Fruit fly (Drosophila melanogaster) whole organism, wandering third instar larva: ENCODE data around the gene CG9328.

Experiments
- Abd-B ChIP-seq: fragments of >200 bp; optimal IDR thresholded peaks from 2 replicates; lab custom pipeline; 2017; ENCODE audit warnings: missing biosample characterization, missing genetic modification characterization
- CG32264 ChIP-seq: fragments of 200-800 bp; sonication (Bioruptor generic); optimal IDR thresholded peaks from 2 replicates; lab custom pipeline; 2016; ENCODE audit warnings: missing biosample characterization, missing genetic modification characterization
- CG9705 ChIP-seq: fragments of 200-800 bp; sonication (Bioruptor generic); optimal IDR thresholded peaks from 2 replicates; lab custom pipeline; 2018; ENCODE audit warnings: missing biosample characterization, mild to moderate bottlenecking, missing genetic modification characterization
- CrebA ChIP-seq: fragments of 200-800 bp; sonication (Bioruptor generic); optimal IDR thresholded peaks from 2 replicates; lab custom pipeline; 2016; ENCODE audit warnings: missing biosample characterization, mild to moderate bottlenecking, missing genetic modification characterization, borderline replicate concordance
- Dfd ChIP-seq: fragments of >200 bp; optimal IDR thresholded peaks from 2 replicates; lab custom pipeline; 2017; ENCODE audit warnings: missing biosample characterization, missing genetic modification characterization
- Dif ChIP-seq: fragments of 200-275, 200-300 bp; sonication (Bioruptor generic); optimal IDR thresholded peaks from 2 replicates; lab custom pipeline; 2018; ENCODE audit warnings: missing biosample characterization, missing genetic modification characterization; ENCODE audit not compliant: partially characterized antibody
- GATAd ChIP-seq: sonication (Bioruptor generic); optimal IDR thresholded peaks from 2 replicates; lab custom pipeline; 2016; ENCODE audit warnings: missing biosample characterization, missing genetic modification characterization
- HLH106 ChIP-seq: fragments of 200-800 bp; optimal IDR thresholded peaks from 3 replicates; lab custom pipeline; 2019; ENCODE audit warnings: missing biosample characterization, mild to moderate bottlenecking, missing genetic modification characterization, moderate library complexity
- Hnf4 ChIP-seq: fragments of 200-800 bp; sonication (Bioruptor generic); optimal IDR thresholded peaks from 2 replicates; lab custom pipeline; 2016; ENCODE audit warnings: missing biosample characterization, mild to moderate bottlenecking, missing genetic modification characterization
- Hr78 ChIP-seq: fragments of >200 bp; optimal IDR thresholded peaks from 2 replicates; lab custom pipeline; 2017; ENCODE audit warnings: missing biosample characterization, missing genetic modification characterization
- Hr83 ChIP-seq: fragments of 200-300 bp; sonication (Bioruptor generic); optimal IDR thresholded peaks from 2 replicates; lab custom pipeline; 2016; ENCODE audit warnings: missing biosample characterization, mild to moderate bottlenecking, missing genetic modification characterization, moderate library complexity; ENCODE audit not compliant: poor library complexity, severe bottlenecking
- Jra ChIP-seq: sonication (Bioruptor generic); optimal IDR thresholded peaks from 2 replicates; lab custom pipeline; 2016; ENCODE audit warnings: missing biosample characterization, missing genetic modification characterization
- Mio ChIP-seq: sonication (Bioruptor generic); optimal IDR thresholded peaks from 2 replicates; lab custom pipeline; 2016; ENCODE audit warnings: missing biosample characterization, missing genetic modification characterization
- Myc ChIP-seq: fragments of >200 bp; optimal IDR thresholded peaks from 2 replicates; lab custom pipeline; 2017
- N ChIP-seq: fragments of >200 bp; optimal IDR thresholded peaks from 2 replicates; lab custom pipeline; 2018; ENCODE audit warnings: missing biosample characterization, missing external identifiers, missing genetic modification characterization
- OdsH ChIP-seq: fragments of 200-800 bp; sonication (Bioruptor generic); optimal IDR thresholded peaks from 2 replicates; lab custom pipeline; 2016; ENCODE audit warnings: missing biosample characterization, mild to moderate bottlenecking, missing genetic modification characterization
- Rel ChIP-seq, 2 experiments: fragments of 200-800 bp; sonication (Bioruptor generic) in 1 of 2; optimal IDR thresholded peaks; 2 replicates in 1 of 2; 3 replicates in 1 of 2; lab custom pipeline; 2016 to 2019; ENCODE audit warnings: mild to moderate bottlenecking in 2 of 2, missing biosample characterization in 2 of 2, missing genetic modification characterization in 2 of 2, moderate library complexity in 1 of 2
- Sp1 ChIP-seq: fragments of 200-800 bp; sonication (Bioruptor generic); optimal IDR thresholded peaks from 3 replicates; lab custom pipeline; 2019; ENCODE audit warnings: missing biosample characterization, mild to moderate bottlenecking, missing genetic modification characterization, moderate library complexity
- Vsx2 ChIP-seq: fragments of 200-300, 225-300 bp; sonication (Bioruptor generic); optimal IDR thresholded peaks from 2 replicates; lab custom pipeline; 2018; ENCODE audit warnings: missing biosample characterization, missing genetic modification characterization; ENCODE audit not compliant: partially characterized antibody
- br ChIP-seq: fragments of 200-800 bp; sonication (Bioruptor generic); optimal IDR thresholded peaks from 2 replicates; lab custom pipeline; 2016; ENCODE audit warnings: missing biosample characterization, missing genetic modification characterization
- brk ChIP-seq: fragments of 200-800 bp; sonication (Bioruptor generic); optimal IDR thresholded peaks from 2 replicates; lab custom pipeline; 2016; ENCODE audit warnings: missing biosample characterization, mild to moderate bottlenecking, missing genetic modification characterization
- dl ChIP-seq, 2 experiments: fragments of 175-275, 200-275 bp in 1 of 2; fragments of 200-275 bp in 1 of 2; sonication (Bioruptor generic); optimal IDR thresholded peaks; lab custom pipeline; 2018; ENCODE audit warnings: mild to moderate bottlenecking in 2 of 2, missing biosample characterization in 2 of 2, missing genetic modification characterization in 2 of 2, moderate library complexity in 2 of 2; ENCODE audit not compliant: partially characterized antibody in 2 of 2, insufficient read depth in 1 of 2
- dmrt93B ChIP-seq: fragments of 200-800 bp; sonication (Bioruptor generic); optimal IDR thresholded peaks from 2 replicates; lab custom pipeline; 2018; ENCODE audit warnings: missing biosample characterization, mild to moderate bottlenecking, missing genetic modification characterization
- dsf ChIP-seq: sonication (Bioruptor generic); optimal IDR thresholded peaks from 2 replicates; lab custom pipeline; 2016; ENCODE audit warnings: missing biosample characterization, missing genetic modification characterization, borderline replicate concordance
- ey ChIP-seq: fragments of 200-800 bp; sonication (Bioruptor generic); optimal IDR thresholded peaks from 2 replicates; lab custom pipeline; 2016; ENCODE audit warnings: missing biosample characterization, missing genetic modification characterization
- foxo ChIP-seq, 2 experiments: fragments of 200-800 bp; sonication (Bioruptor generic); optimal IDR thresholded peaks; 2 replicates in 1 of 2; 3 replicates in 1 of 2; lab custom pipeline; 2016 to 2017; ENCODE audit warnings: missing biosample characterization in 2 of 2, missing genetic modification characterization in 2 of 2
- fru ChIP-seq: fragments of 200-800 bp; sonication (Bioruptor generic); optimal IDR thresholded peaks from 3 replicates; lab custom pipeline; 2016; ENCODE audit warnings: missing biosample characterization, mild to moderate bottlenecking, missing genetic modification characterization
- h ChIP-seq: fragments of 200-800 bp; sonication (Bioruptor generic); optimal IDR thresholded peaks from 3 replicates; lab custom pipeline; 2016; ENCODE audit warnings: missing biosample characterization, mild to moderate bottlenecking, missing genetic modification characterization
- jim ChIP-seq: fragments of 175-275, 200-325 bp; sonication (Bioruptor generic); optimal IDR thresholded peaks from 2 replicates; lab custom pipeline; 2016; ENCODE audit warnings: missing biosample characterization, mild to moderate bottlenecking, missing genetic modification characterization
- lola ChIP-seq: fragments of >200 bp; optimal IDR thresholded peaks from 2 replicates; lab custom pipeline; 2017; ENCODE audit warnings: missing biosample characterization, missing genetic modification characterization
- pan ChIP-seq: fragments of >200 bp; optimal IDR thresholded peaks from 2 replicates; lab custom pipeline; 2017
- psq ChIP-seq: fragments of 200-800 bp; sonication (Bioruptor generic); optimal IDR thresholded peaks from 3 replicates; lab custom pipeline; 2017; ENCODE audit warnings: missing biosample characterization, mild to moderate bottlenecking, missing genetic modification characterization, moderate library complexity
- rgr ChIP-seq: fragments of 200-800 bp; sonication (Bioruptor generic); optimal IDR thresholded peaks from 3 replicates; lab custom pipeline; 2016; ENCODE audit warnings: missing biosample characterization, mild to moderate bottlenecking, missing genetic modification characterization
- sage ChIP-seq: fragments of 200-800 bp; sonication (Bioruptor generic); optimal IDR thresholded peaks from 2 replicates; lab custom pipeline; 2016; ENCODE audit warnings: missing biosample characterization, mild to moderate bottlenecking, missing genetic modification characterization
- sv ChIP-seq: fragments of 200-800 bp; sonication (Bioruptor generic); optimal IDR thresholded peaks from 3 replicates; lab custom pipeline; 2016; ENCODE audit warnings: missing biosample characterization, missing genetic modification characterization
- tai ChIP-seq: sonication (Bioruptor generic); optimal IDR thresholded peaks from 2 replicates; lab custom pipeline; 2016; ENCODE audit warnings: missing biosample characterization, missing genetic modification characterization
- usp ChIP-seq: fragments of >200 bp; optimal IDR thresholded peaks from 2 replicates; lab custom pipeline; 2017; ENCODE audit warnings: missing biosample characterization, missing genetic modification characterization
- woc ChIP-seq: sonication (Bioruptor generic); optimal IDR thresholded peaks from 2 replicates; lab custom pipeline; 2016; ENCODE audit warnings: missing biosample characterization, mild to moderate bottlenecking, missing genetic modification characterization

CG9328 gene

dm6 chr2L:20758847-20759465, 38.6 kb upstream of the CG9328 start:
- TF ChIP-seq pan (lab: Kevin White, UChicago) (no peak), Rel (GFP tag; optimal IDR thresholded peaks at IDR 0.05; lab: Kevin White, UChicago) (no peak), Rel (tag; optimal IDR thresholded peaks at IDR 0.05; lab: Kevin White, UChicago) (peak; percentile 4), rgr (peak; percentile 75), CG32264 (GFP tag; lab: Kevin White, UChicago) (peak; percentile 38), Jra (no peak), Dif (GFP tag; lab: Kevin White, UChicago) (no peak), jim (GFP tag; lab: Kevin White, UChicago) (no peak), GATAd (GFP tag; lab: Kevin White, UChicago) (no peak), dsf (GFP tag; lab: Kevin White, UChicago) (no peak), dmrt93B (peak; percentile 29), woc (GFP tag; lab: Kevin White, UChicago) (peak; percentile 34), sage (GFP tag; lab: Kevin White, UChicago) (no peak), HLH106 (tag; lab: Kevin White, UChicago) (peak; percentile 81), ey (peak; percentile 71), psq (GFP tag; lab: Kevin White, UChicago) (peak; percentile 54), Dfd (no peak), Abd-B (GFP tag; lab: Kevin White, UChicago) (no peak), OdsH (GFP tag; lab: Kevin White, UChicago) (peak; percentile 75), Mio (no peak), Hr83 (GFP tag; lab: Kevin White, UChicago) (no peak), br (GFP tag; lab: Kevin White, UChicago) (peak; percentile 56), dl (GFP tag; optimal IDR thresholded peaks at IDR 0.05; lab: Kevin White, UChicago; ENCODE audit: insufficient read depth in 1 of 2, partially characterized antibody in 2 of 2) (no peak), tai (GFP tag; lab: Kevin White, UChicago) (no peak), Hnf4 (GFP tag; lab: Kevin White, UChicago) (peak; percentile 63), N (GFP tag; lab: Kevin White, UChicago) (no peak), lola (GFP tag; lab: Kevin White, UChicago) (no peak), h (peak; percentile 79), brk (no peak), sv (GFP tag; lab: Kevin White, UChicago) (peak; percentile 60), CrebA (GFP tag; lab: Kevin White, UChicago) (no peak), CG9705 (GFP tag; lab: Kevin White, UChicago) (peak; percentile 50), Hr78 (GFP tag; lab: Kevin White, UChicago) (peak; percentile 27), Myc (lab: Kevin White, UChicago) (no peak), Vsx2 (no peak), Sp1 (GFP tag; lab: Kevin White, UChicago) (peak; percentile 77), foxo (GFP tag; optimal IDR thresholded peaks at IDR 0.05; lab: Kevin White, UChicago) (peak; percentile 20 to 76), fru (GFP tag; lab: Kevin White, UChicago) (peak; percentile 81)

- TF ChIP-seq CG9705 (GFP tag; lab: Kevin White, UChicago), result no peak
- TF ChIP-seq Vsx2, result no peak
- TF ChIP-seq Hr78 (GFP tag; lab: Kevin White, UChicago), result no peak
- no peak for TF ChIP-seq Jra
- TF ChIP-seq N (GFP tag; lab: Kevin White, UChicago), result no peak
- peak; percentile 25 for TF ChIP-seq psq (GFP tag; lab: Kevin White, UChicago)
- TF ChIP-seq ey, result peak; percentile 62
- TF ChIP-seq Dif (GFP tag; lab: Kevin White, UChicago), result no peak
- TF ChIP-seq OdsH (GFP tag; lab: Kevin White, UChicago), result peak; percentile 57
- no peak for TF ChIP-seq CrebA (GFP tag; lab: Kevin White, UChicago)
- no peak for TF ChIP-seq lola (GFP tag; lab: Kevin White, UChicago)
- TF ChIP-seq CG32264 (GFP tag; lab: Kevin White, UChicago), result peak; percentile 15
- TF ChIP-seq foxo (GFP tag; optimal IDR thresholded peaks at IDR 0.05; lab: Kevin White, UChicago), result peak in 1 of 2 experiments; percentile 77
- no peak for TF ChIP-seq dsf (GFP tag; lab: Kevin White, UChicago)
- TF ChIP-seq brk, result no peak
- TF ChIP-seq usp (GFP tag; lab: Kevin White, UChicago), result no peak
- no peak for TF ChIP-seq GATAd (GFP tag; lab: Kevin White, UChicago)
- no peak for TF ChIP-seq Myc (lab: Kevin White, UChicago)
- no peak for TF ChIP-seq tai (GFP tag; lab: Kevin White, UChicago)
- TF ChIP-seq HLH106 (tag; lab: Kevin White, UChicago), result peak; percentile 70
- peak; percentile 59 for TF ChIP-seq sage (GFP tag; lab: Kevin White, UChicago)
- no peak for TF ChIP-seq pan (lab: Kevin White, UChicago)
- TF ChIP-seq br (GFP tag; lab: Kevin White, UChicago), result peak; percentile 65
- TF ChIP-seq woc (GFP tag; lab: Kevin White, UChicago), result peak; percentile 40
- no peak for TF ChIP-seq Abd-B (GFP tag; lab: Kevin White, UChicago)
- TF ChIP-seq rgr, result peak; percentile 72
- no peak for TF ChIP-seq dl (GFP tag; optimal IDR thresholded peaks at IDR 0.05; lab: Kevin White, UChicago; ENCODE audit: insufficient read depth in 1 of 2, partially characterized antibody in 2 of 2)
- TF ChIP-seq fru (GFP tag; lab: Kevin White, UChicago), result peak; percentile 66
- peak; percentile 54 for TF ChIP-seq Hr83 (GFP tag; lab: Kevin White, UChicago)
- no peak for TF ChIP-seq Mio
- TF ChIP-seq jim (GFP tag; lab: Kevin White, UChicago), result no peak
- TF ChIP-seq Sp1 (GFP tag; lab: Kevin White, UChicago), result peak; percentile 58
- peak; percentile 38 for TF ChIP-seq dmrt93B
- TF ChIP-seq h, result peak; percentile 79
- TF ChIP-seq sv (GFP tag; lab: Kevin White, UChicago), result no peak
- TF ChIP-seq Hnf4 (GFP tag; lab: Kevin White, UChicago), result peak; percentile 64
- peak; percentile 53 for TF ChIP-seq Dfd
- no peak for TF ChIP-seq Rel (GFP tag; optimal IDR thresholded peaks at IDR 0.05; lab: Kevin White, UChicago)
- peak; percentile 65 for TF ChIP-seq Rel (tag; optimal IDR thresholded peaks at IDR 0.05; lab: Kevin White, UChicago)
Measured at dm6 chr2L:20759809-20760485, 37.6 kb upstream of the CG9328 start.
